Worm (Caenorhabditis elegans): ENCODE measurements around the gene R06F6.14.

DNA sequence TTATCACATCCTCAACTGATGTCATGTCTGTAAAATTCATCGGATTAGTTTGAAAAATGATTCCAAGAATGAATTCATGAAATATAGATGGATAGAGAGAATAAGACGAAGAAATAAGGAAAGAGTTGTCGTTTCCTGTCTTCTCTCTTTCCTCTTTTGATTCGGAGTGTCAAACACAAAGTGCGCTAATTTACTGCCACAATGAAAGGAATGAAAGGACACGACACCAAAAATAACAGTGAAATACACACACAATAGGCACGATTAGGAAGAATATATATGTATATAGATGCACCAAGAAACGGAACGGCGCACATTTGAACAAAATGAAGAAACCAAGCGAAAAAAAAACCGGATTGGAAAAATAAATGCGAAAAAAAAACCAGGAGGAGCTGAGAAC lies 20.0 kb downstream of the R06F6.14 start, which contains the start of gene VM106R.1:
- no peak for TF ChIP-seq ref-1 (GFP tag; conservative IDR thresholded peaks at IDR 0.05)
- no peak for TF ChIP-seq ztf-23 (GFP tag; IDR thresholded peaks at IDR 0.05)
- no peak for TF ChIP-seq ztf-29 (GFP tag; IDR thresholded peaks at IDR 0.05)
- TF ChIP-seq T22C8.4 (GFP tag; IDR thresholded peaks at IDR 0.05): no peak
- no peak for TF ChIP-seq cog-1 (tag; optimal IDR thresholded peaks at IDR 0.05)
- TF ChIP-seq flt-1 (GFP tag; IDR thresholded peaks at IDR 0.05): no peak
- no peak for TF ChIP-seq klf-2 (GFP tag; conservative IDR thresholded peaks at IDR 0.05)
- TF ChIP-seq med-1 (GFP tag; optimal IDR thresholded peaks at IDR 0.05; ENCODE audit: insufficient read depth): no peak
- TF ChIP-seq tab-1 (GFP tag; IDR thresholded peaks at IDR 0.05): no peak

Data from whole organism, midembryonic.